Fruit fly (Drosophila melanogaster): ENCODE measurements around the gene hb.

The hb gene

DNA sequence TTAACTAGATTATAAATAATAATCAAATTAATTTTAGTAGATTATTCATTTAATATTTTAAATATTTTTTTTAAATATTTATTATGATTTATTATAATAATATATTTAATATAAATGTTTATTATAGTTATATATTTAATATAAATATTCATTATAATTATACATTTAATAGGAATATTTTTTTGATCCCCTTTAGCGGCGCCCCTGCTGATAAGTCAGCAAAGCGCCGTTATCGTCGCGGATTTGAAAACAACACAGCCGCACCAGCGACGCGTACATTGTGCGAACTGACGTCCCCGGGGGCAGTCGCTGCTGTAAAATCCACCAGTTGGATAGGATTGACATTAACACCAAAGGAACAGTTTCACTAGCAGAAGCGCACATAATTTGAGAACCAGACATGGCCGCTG is 15.1 kb upstream of the hb start, which contains the start of gene CG8112 (continued):
- TF ChIP-seq hbn (GFP tag; IDR thresholded peaks at IDR 0.05; ENCODE audit: partially characterized antibody) (no peak), CG32532 (GFP tag; IDR thresholded peaks at IDR 0.05) (no peak), CG9817 (tag; optimal IDR thresholded peaks at IDR 0.05) (no peak), CG6765 (GFP tag; optimal IDR thresholded peaks at IDR 0.05) (no peak), corto (GFP tag; optimal IDR thresholded peaks at IDR 0.05) (no peak), CG13296 (GFP tag; optimal IDR thresholded peaks at IDR 0.05) (peak; percentile 44), CG13287 (GFP tag; IDR thresholded peaks at IDR 0.05; ENCODE audit: partially characterized antibody) (no peak), CG12104 (GFP tag; optimal IDR thresholded peaks at IDR 0.05) (no peak), luna (GFP tag; optimal IDR thresholded peaks at IDR 0.05) (no peak), CG8765 (GFP tag; IDR thresholded peaks at IDR 0.05) (no peak), crol (GFP tag; IDR thresholded peaks at IDR 0.05) (no peak), slp2 (GFP tag; optimal IDR thresholded peaks at IDR 0.05) (no peak), CG9437 (GFP tag; optimal IDR thresholded peaks at IDR 0.05) (peak; percentile 22), ranshi (GFP tag; IDR thresholded peaks at IDR 0.05) (no peak), CG11085 (GFP tag; IDR thresholded peaks at IDR 0.05) (no peak), CG6813 (GFP tag; optimal IDR thresholded peaks at IDR 0.05) (peak; percentile 24), CG4854 (GFP tag; optimal IDR thresholded peaks at IDR 0.05) (no peak), zf30C (GFP tag; optimal IDR thresholded peaks at IDR 0.05) (no peak), ewg (GFP tag; optimal IDR thresholded peaks at IDR 0.05) (no peak), chif (GFP tag; optimal IDR thresholded peaks at IDR 0.05) (no peak), pum (GFP tag; optimal IDR thresholded peaks at IDR 0.05) (no peak), tup (GFP tag; optimal IDR thresholded peaks at IDR 0.05) (no peak), Scr (GFP tag; IDR thresholded peaks at IDR 0.05; ENCODE audit: partially characterized antibody) (no peak), CG17912 (GFP tag; optimal IDR thresholded peaks at IDR 0.05) (no peak), Fer1 (GFP tag; optimal IDR thresholded peaks at IDR 0.05) (no peak), CG18599 (GFP tag; optimal IDR thresholded peaks at IDR 0.05) (peak; percentile 48), dan (GFP tag; IDR thresholded peaks at IDR 0.05) (no peak), wek (GFP tag; optimal IDR thresholded peaks at IDR 0.05) (no peak), CG8388 (GFP tag; optimal IDR thresholded peaks at IDR 0.05) (peak; percentile 14), kah (GFP tag; optimal IDR thresholded peaks at IDR 0.05) (no peak), pzg (GFP tag; optimal IDR thresholded peaks at IDR 0.05) (no peak), caup (GFP tag; optimal IDR thresholded peaks at IDR 0.05; ENCODE audit: severe bottlenecking) (no peak), tll (GFP tag; optimal IDR thresholded peaks at IDR 0.05) (no peak), stc (GFP tag; IDR thresholded peaks at IDR 0.05) (no peak), CG2120 (GFP tag; optimal IDR thresholded peaks at IDR 0.05) (peak; percentile 17), CG12155 (GFP tag; optimal IDR thresholded peaks at IDR 0.05) (no peak), CG9215 (GFP tag; IDR thresholded peaks at IDR 0.05) (no peak), CG11398 (GFP tag; optimal IDR thresholded peaks at IDR 0.05) (no peak), Dref (GFP tag; IDR thresholded peaks at IDR 0.05) (no peak), CG2116 (GFP tag; optimal IDR thresholded peaks at IDR 0.05) (no peak), CG1602 (GFP tag; optimal IDR thresholded peaks at IDR 0.05) (no peak), Mad (GFP tag; optimal IDR thresholded peaks at IDR 0.05) (no peak), gt (GFP tag; IDR thresholded peaks at IDR 0.05) (no peak), CG17385 (GFP tag; optimal IDR thresholded peaks at IDR 0.05) (peak; percentile 21), Six4 (GFP tag; optimal IDR thresholded peaks at IDR 0.05) (no peak), en (GFP tag; optimal IDR thresholded peaks at IDR 0.05) (no peak), ap (GFP tag; IDR thresholded peaks at IDR 0.05) (0 out of 2 replicates have a peak, but pooled peaks have one; percentile 13), pnt (GFP tag; optimal IDR thresholded peaks at IDR 0.05) (no peak), CG34224 (GFP tag; IDR thresholded peaks at IDR 0.05; ENCODE audit: partially characterized antibody) (no peak), Tbp (GFP tag; optimal IDR thresholded peaks at IDR 0.05) (no peak), CG6791 (GFP tag; IDR thresholded peaks at IDR 0.05; ENCODE audit: partially characterized antibody) (no peak)

Measured in whole organism, embryonic.